Worm (Caenorhabditis elegans) whole organism, late embryonic: Measurements from ENCODE around the gene aps-2.
A peak's percentile ranks its signal among the peaks of the same experiment; 100 is the strongest.

Source experiments
- F13H6.1 ChIP-seq: sonication (generic microtip); optimal IDR thresholded peaks from 2 replicates; lab custom pipeline; 2016; ENCODE audit warnings: missing genetic modification characterization, missing compliant biosample characterization
- K09A11.1 ChIP-seq: sonication (generic microtip); optimal IDR thresholded peaks from 2 replicates; lab custom pipeline; 2017; ENCODE audit warnings: antibody characterized with exemption, mild to moderate bottlenecking, missing genetic modification characterization, missing compliant biosample characterization; ENCODE audit not compliant: insufficient read depth
- ahr-1 ChIP-seq: sonication (generic microtip); optimal IDR thresholded peaks from 2 replicates; lab custom pipeline; 2016; ENCODE audit warnings: missing genetic modification characterization, missing compliant biosample characterization
- ceh-14 ChIP-seq: sonication (generic microtip); optimal IDR thresholded peaks from 2 replicates; lab custom pipeline; 2016; ENCODE audit warnings: missing genotype, missing genetic modification characterization, missing compliant biosample characterization
- ceh-24 ChIP-seq: sonication (generic microtip); optimal IDR thresholded peaks from 2 replicates; lab custom pipeline; 2016; ENCODE audit warnings: mild to moderate bottlenecking, missing genetic modification characterization, missing compliant biosample characterization
- ceh-34 ChIP-seq: sonication (generic microtip); optimal IDR thresholded peaks from 2 replicates; lab custom pipeline; 2016; ENCODE audit warnings: mild to moderate bottlenecking, missing genetic modification characterization, missing compliant biosample characterization
- ceh-48 ChIP-seq: sonication (generic microtip); optimal IDR thresholded peaks from 2 replicates; lab custom pipeline; 2016; ENCODE audit warnings: missing genetic modification characterization, inconsistent platforms, missing compliant biosample characterization
- elt-2 ChIP-seq: sonication (generic microtip); optimal IDR thresholded peaks from 2 replicates; lab custom pipeline; 2016; ENCODE audit warnings: missing genetic modification reagents, missing genetic modification characterization, missing compliant biosample characterization
- ets-4 ChIP-seq: sonication (generic microtip); optimal IDR thresholded peaks from 2 replicates; lab custom pipeline; 2016; ENCODE audit warnings: missing genetic modification characterization, missing compliant biosample characterization
- hlh-30 ChIP-seq: sonication (generic microtip); optimal IDR thresholded peaks from 2 replicates; lab custom pipeline; 2017; ENCODE audit warnings: antibody characterized with exemption, missing genetic modification characterization, missing compliant biosample characterization; ENCODE audit not compliant: insufficient read depth
- odd-2 ChIP-seq: sonication (generic microtip); optimal IDR thresholded peaks from 2 replicates; lab custom pipeline; 2017; ENCODE audit warnings: antibody characterized with exemption, mild to moderate bottlenecking, missing genetic modification characterization, missing compliant biosample characterization
- pha-4 ChIP-seq: fragments of 150-350 bp; optimal IDR thresholded peaks from 2 replicates; lab custom pipeline; 2018; ENCODE audit warnings: missing biosample characterization, missing genetic modification reagents, missing genetic modification characterization
- sdc-2 ChIP-seq: sonication (generic microtip); optimal IDR thresholded peaks from 2 replicates; lab custom pipeline; 2016; ENCODE audit warnings: missing genotype, missing genetic modification characterization, missing compliant biosample characterization
- unc-55 ChIP-seq: sonication (generic microtip); optimal IDR thresholded peaks from 2 replicates; lab custom pipeline; 2017; ENCODE audit warnings: missing biosample characterization, missing genetic modification reagents, missing genetic modification characterization

- TF ChIP-seq ets-4 (tag; lab: Kevin White, UChicago) (no peak), ceh-34 (tag; lab: Kevin White, UChicago) (no peak), K09A11.1 (no peak), sdc-2 (tag; lab: Kevin White, UChicago) (peak; percentile 4), ceh-24 (tag; lab: Kevin White, UChicago) (no peak), ahr-1 (no peak), ceh-48 (tag; lab: Kevin White, UChicago) (no peak), unc-55 (GFP tag; lab: Kevin White, UChicago) (no peak), odd-2 (tag; lab: Kevin White, UChicago) (no peak), hlh-30 (tag; lab: Kevin White, UChicago) (no peak), elt-2 (tag; lab: Kevin White, UChicago) (no peak), F13H6.1 (tag; lab: Kevin White, UChicago) (no peak), pha-4 (tag; lab: Kevin White, UChicago) (no peak), ceh-14 (tag; lab: Kevin White, UChicago) (no peak)
Observed at ce11 chrX:4498478-4498877, 40.4 kb downstream of the aps-2 start.
